Worm (Caenorhabditis elegans): Measurements from ENCODE around the gene egl-20.

The egl-20 gene

DNA sequence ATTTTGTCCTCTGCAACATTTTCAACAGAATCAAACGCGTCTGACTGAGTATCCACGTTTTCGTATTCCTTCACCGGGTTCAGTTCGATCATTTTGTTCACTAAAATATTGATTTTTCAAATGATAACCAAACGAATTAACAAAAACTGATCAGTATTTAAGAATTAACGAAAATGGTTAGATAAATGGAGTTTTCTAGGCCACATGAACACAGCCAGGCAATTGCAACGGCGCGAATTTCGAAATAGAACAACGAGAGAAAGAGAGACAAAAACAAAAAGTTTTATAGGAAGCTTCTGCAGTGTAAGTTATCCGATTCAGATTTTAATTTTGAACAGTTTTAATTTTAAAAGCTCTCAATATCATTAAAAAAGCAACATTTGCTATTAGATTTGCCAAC lies 37.8 kb downstream of the egl-20 start, which contains the start of gene sna-2:
Gene sna-2 (minus strand): TSS at position 100 of the 400 bp plus-strand sequence.
- TF ChIP-seq nhr-237 (tag; optimal IDR thresholded peaks at IDR 0.05): peak; percentile 26
- TF ChIP-seq unc-120 (tag; optimal IDR thresholded peaks at IDR 0.05; ENCODE audit: poor library complexity, severe bottlenecking): no peak
- no peak for TF ChIP-seq mab-5 (tag; optimal IDR thresholded peaks at IDR 0.05)
- no peak for TF ChIP-seq ceh-39 (tag; optimal IDR thresholded peaks at IDR 0.05)
- no peak for TF ChIP-seq nhr-76 (tag; optimal IDR thresholded peaks at IDR 0.05)
- no peak for TF ChIP-seq flh-1 (GFP tag; optimal IDR thresholded peaks at IDR 0.05)
- TF ChIP-seq nhr-2 (tag; optimal IDR thresholded peaks at IDR 0.05): no peak
- TF ChIP-seq ces-1 (GFP tag; optimal IDR thresholded peaks at IDR 0.05): peak; percentile 47
- no peak for TF ChIP-seq sptf-1 (tag; optimal IDR thresholded peaks at IDR 0.05)
- TF ChIP-seq pha-4 (tag; optimal IDR thresholded peaks at IDR 0.05): no peak
- TF ChIP-seq zip-8 (tag; optimal IDR thresholded peaks at IDR 0.05): no peak
- no peak for TF ChIP-seq nhr-28 (tag; optimal IDR thresholded peaks at IDR 0.05)
- no peak for TF ChIP-seq unc-62 (GFP tag; optimal IDR thresholded peaks at IDR 0.05)
- TF ChIP-seq snpc-4 (tag; optimal IDR thresholded peaks at IDR 0.05): no peak
- TF ChIP-seq hlh-1 (tag; optimal IDR thresholded peaks at IDR 0.05): no peak
- no peak for TF ChIP-seq blmp-1 (tag; optimal IDR thresholded peaks at IDR 0.05)
- no peak for TF ChIP-seq unc-39 (tag; optimal IDR thresholded peaks at IDR 0.05)
- no peak for TF ChIP-seq nhr-12 (tag; optimal IDR thresholded peaks at IDR 0.05)
- TF ChIP-seq bed-3 (GFP tag; optimal IDR thresholded peaks at IDR 0.05): no peak
- TF ChIP-seq ceh-83 (GFP tag; optimal IDR thresholded peaks at IDR 0.05): no peak
- no peak for TF ChIP-seq lin-32 (GFP tag; optimal IDR thresholded peaks at IDR 0.05)
- no peak for TF ChIP-seq cnd-1 (tag; optimal IDR thresholded peaks at IDR 0.05)
- no peak for TF ChIP-seq ham-2 (GFP tag; optimal IDR thresholded peaks at IDR 0.05)
- peak; percentile 32 for TF ChIP-seq mep-1 (tag; optimal IDR thresholded peaks at IDR 0.05)

DNA sequence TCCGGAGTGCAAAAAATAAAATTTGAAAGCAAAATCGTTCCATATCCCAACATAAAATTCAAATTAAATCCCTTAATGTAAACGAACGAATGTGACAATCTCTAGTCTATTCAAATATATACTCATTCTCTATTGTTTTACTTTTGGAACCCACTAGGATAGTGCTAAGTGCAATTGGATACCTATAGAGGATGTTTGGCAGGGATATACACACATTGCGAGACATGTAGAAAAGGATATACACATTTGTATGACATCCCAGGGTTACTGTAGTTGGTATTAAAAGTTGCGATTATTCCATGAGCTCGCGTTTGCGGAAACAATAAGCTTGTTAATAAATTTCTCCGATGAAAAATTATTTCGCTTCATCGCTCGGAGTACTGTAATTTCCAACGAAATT lies 41.9 kb downstream of the egl-20 start:
- TF ChIP-seq snpc-4 (tag; optimal IDR thresholded peaks at IDR 0.05): no peak
- TF ChIP-seq ceh-43 (GFP tag; optimal IDR thresholded peaks at IDR 0.05): peak; percentile 2
- peak; percentile 42 for TF ChIP-seq nhr-2 (tag; optimal IDR thresholded peaks at IDR 0.05)
- TF ChIP-seq lsy-2 (tag; optimal IDR thresholded peaks at IDR 0.05): peak; percentile 78
- peak; percentile 13 for TF ChIP-seq ceh-39 (tag; optimal IDR thresholded peaks at IDR 0.05)
- peak; percentile 50 for TF ChIP-seq cnd-1 (tag; optimal IDR thresholded peaks at IDR 0.05)
- TF ChIP-seq blmp-1 (tag; optimal IDR thresholded peaks at IDR 0.05): no peak

DNA sequence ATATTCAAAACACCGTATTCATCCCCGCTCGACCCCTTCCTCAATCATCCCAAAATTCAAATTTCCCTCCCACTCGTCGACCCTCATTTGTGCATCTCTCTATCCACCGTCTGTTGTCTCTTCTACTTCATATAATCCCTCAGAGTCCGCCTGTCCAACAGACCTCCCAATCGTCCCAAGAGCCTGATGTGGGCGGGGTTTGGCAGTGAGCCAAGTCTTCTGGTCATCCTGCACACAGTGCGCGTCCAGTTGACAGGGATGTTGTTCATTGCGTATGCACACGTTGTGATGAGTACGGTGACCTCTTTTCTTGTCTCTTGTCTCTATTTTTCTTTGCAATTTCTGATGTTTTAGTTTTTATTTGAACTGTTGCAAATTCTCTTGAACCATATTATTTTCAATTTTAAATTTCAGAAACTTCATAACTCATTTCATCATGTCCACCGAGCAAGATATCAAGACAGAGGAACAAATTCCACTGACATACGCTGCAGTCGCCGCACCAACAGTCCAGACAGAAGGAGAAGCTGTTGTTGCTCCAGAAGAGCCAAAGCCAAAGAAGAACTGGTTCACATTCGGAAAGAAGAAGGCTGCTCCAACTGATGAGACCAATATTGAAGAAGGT lies 43.1 kb downstream of the egl-20 start, which contains the start of gene cav-1:
Gene cav-1 (plus strand): TSS at position 415 of the 625 bp plus-strand sequence.
- TF ChIP-seq ces-1 (GFP tag; optimal IDR thresholded peaks at IDR 0.05): no peak
- peak; percentile 64 for TF ChIP-seq ceh-39 (tag; optimal IDR thresholded peaks at IDR 0.05)
- peak; percentile 10 for TF ChIP-seq lin-13 (tag; optimal IDR thresholded peaks at IDR 0.05)
- TF ChIP-seq mls-2 (tag; optimal IDR thresholded peaks at IDR 0.05): peak; percentile 63
- TF ChIP-seq nhr-28 (tag; optimal IDR thresholded peaks at IDR 0.05): no peak
- no peak for TF ChIP-seq nhr-237 (tag; optimal IDR thresholded peaks at IDR 0.05)
- peak; percentile 52 for TF ChIP-seq unc-62 (GFP tag; optimal IDR thresholded peaks at IDR 0.05)
- TF ChIP-seq nhr-2 (tag; optimal IDR thresholded peaks at IDR 0.05): peak; percentile 40
- peak; percentile 14 for TF ChIP-seq lsy-2 (tag; optimal IDR thresholded peaks at IDR 0.05)
- no peak for TF ChIP-seq mab-5 (tag; optimal IDR thresholded peaks at IDR 0.05)
- no peak for TF ChIP-seq mep-1 (tag; optimal IDR thresholded peaks at IDR 0.05)
- no peak for TF ChIP-seq pha-4 (tag; optimal IDR thresholded peaks at IDR 0.05)
- TF ChIP-seq elt-3 (tag; optimal IDR thresholded peaks at IDR 0.05): no peak
- no peak for TF ChIP-seq ham-2 (GFP tag; optimal IDR thresholded peaks at IDR 0.05)
- peak; percentile 82 for TF ChIP-seq cnd-1 (tag; optimal IDR thresholded peaks at IDR 0.05)
- peak; percentile 57 for TF ChIP-seq lin-32 (GFP tag; optimal IDR thresholded peaks at IDR 0.05)
- no peak for TF ChIP-seq sptf-1 (tag; optimal IDR thresholded peaks at IDR 0.05)
- TF ChIP-seq elt-1 (tag; optimal IDR thresholded peaks at IDR 0.05; ENCODE audit: borderline replicate concordance, insufficient read depth): no peak
- TF ChIP-seq zip-8 (tag; optimal IDR thresholded peaks at IDR 0.05): no peak
- no peak for TF ChIP-seq sem-2 (GFP tag; optimal IDR thresholded peaks at IDR 0.05)
- no peak for TF ChIP-seq M03D4.4 (tag; optimal IDR thresholded peaks at IDR 0.05)
- TF ChIP-seq ceh-43 (GFP tag; optimal IDR thresholded peaks at IDR 0.05): no peak
- peak; percentile 30 for TF ChIP-seq drap-1 (GFP tag; optimal IDR thresholded peaks at IDR 0.05)
- TF ChIP-seq ceh-83 (GFP tag; optimal IDR thresholded peaks at IDR 0.05): peak; percentile 22
- TF ChIP-seq ztf-11 (tag; optimal IDR thresholded peaks at IDR 0.05): peak; percentile 65
- no peak for TF ChIP-seq nhr-12 (tag; optimal IDR thresholded peaks at IDR 0.05)
- TF ChIP-seq bed-3 (GFP tag; optimal IDR thresholded peaks at IDR 0.05): no peak
- TF ChIP-seq flh-1 (GFP tag; optimal IDR thresholded peaks at IDR 0.05): no peak
- TF ChIP-seq hlh-1 (tag; optimal IDR thresholded peaks at IDR 0.05): peak; percentile 72
- no peak for TF ChIP-seq blmp-1 (tag; optimal IDR thresholded peaks at IDR 0.05)
- no peak for TF ChIP-seq unc-39 (tag; optimal IDR thresholded peaks at IDR 0.05)
- TF ChIP-seq unc-120 (tag; optimal IDR thresholded peaks at IDR 0.05; ENCODE audit: poor library complexity, severe bottlenecking): no peak
- TF ChIP-seq snpc-4 (tag; optimal IDR thresholded peaks at IDR 0.05): no peak
- no peak for TF ChIP-seq tbx-8 (GFP tag; optimal IDR thresholded peaks at IDR 0.05)
- TF ChIP-seq nhr-76 (tag; optimal IDR thresholded peaks at IDR 0.05): no peak

Measured in whole organism, mixed stage, embryonic.